Worm (Caenorhabditis elegans): ENCODE measurements around the gene ZK892.3.

Gene ZK892.3

DNA sequence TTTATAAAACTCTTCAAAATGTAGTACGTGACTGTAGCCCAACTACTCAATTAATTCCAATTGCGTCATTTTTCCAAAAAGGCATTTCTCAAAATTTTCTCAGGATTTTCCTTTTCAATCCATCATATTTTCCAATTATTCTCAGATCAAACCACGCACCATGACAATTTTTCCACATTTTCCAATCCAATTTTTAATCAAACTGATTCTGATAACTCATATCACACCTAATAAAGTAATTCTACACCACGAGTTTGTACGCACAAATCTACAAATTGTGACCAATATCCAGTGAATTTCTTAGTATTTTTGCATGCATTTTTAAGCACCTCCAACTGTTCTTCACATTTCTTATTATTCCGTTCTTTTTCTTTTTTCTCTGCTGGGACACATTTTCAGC lies 49.8 kb downstream of the ZK892.3 start:
- TF ChIP-seq F13C5.2 (tag; optimal IDR thresholded peaks at IDR 0.05) (no peak), hmbx-1 (tag; optimal IDR thresholded peaks at IDR 0.05) (no peak), ceh-13 (GFP tag; optimal IDR thresholded peaks at IDR 0.05) (no peak), tbx-11 (GFP tag; IDR thresholded peaks at IDR 0.05) (no peak), scrt-1 (GFP tag; IDR thresholded peaks at IDR 0.05) (no peak), hnd-1 (tag; optimal IDR thresholded peaks at IDR 0.05) (no peak), ama-1 (optimal IDR thresholded peaks at IDR 0.05) (no peak), pes-1 (GFP tag; IDR thresholded peaks at IDR 0.05) (no peak)
